Worm (Caenorhabditis elegans): ENCODE measurements around the gene gon-14.

Gene gon-14

ce11 chrV:6616294-6616693 is 5.3 kb upstream of the gon-14 start:
- no peak for TF ChIP-seq hmg-4 (GFP tag; optimal IDR thresholded peaks at IDR 0.05)
- TF ChIP-seq tbx-11 (GFP tag; IDR thresholded peaks at IDR 0.05): no peak
- no peak for TF ChIP-seq ceh-36 (tag; optimal IDR thresholded peaks at IDR 0.05)
- no peak for TF ChIP-seq sea-1 (GFP tag; conservative IDR thresholded peaks at IDR 0.05)
- no peak for TF ChIP-seq F13C5.2 (tag; optimal IDR thresholded peaks at IDR 0.05)
- TF ChIP-seq aly-1 (tag; optimal IDR thresholded peaks at IDR 0.05): no peak
- no peak for TF ChIP-seq pes-1 (GFP tag; IDR thresholded peaks at IDR 0.05)
- TF ChIP-seq hmbx-1 (tag; optimal IDR thresholded peaks at IDR 0.05): no peak
- no peak for TF ChIP-seq ama-1 (optimal IDR thresholded peaks at IDR 0.05)
- TF ChIP-seq scrt-1 (GFP tag; IDR thresholded peaks at IDR 0.05): no peak
- no peak for TF ChIP-seq ets-7 (tag; optimal IDR thresholded peaks at IDR 0.05)
- no peak for TF ChIP-seq B0310.2 (tag; optimal IDR thresholded peaks at IDR 0.05)
- no peak for TF ChIP-seq flt-1 (GFP tag; IDR thresholded peaks at IDR 0.05)
- TF ChIP-seq tra-4 (tag; optimal IDR thresholded peaks at IDR 0.05): no peak
- no peak for TF ChIP-seq hnd-1 (tag; optimal IDR thresholded peaks at IDR 0.05)
- TF ChIP-seq tbx-37 (GFP tag; conservative IDR thresholded peaks at IDR 0.05): no peak
- TF ChIP-seq ceh-13 (GFP tag; optimal IDR thresholded peaks at IDR 0.05): no peak

- TF ChIP-seq ceh-36 (tag; optimal IDR thresholded peaks at IDR 0.05): no peak
Observed at ce11 chrV:6614968-6615367, 4.0 kb upstream of the gon-14 start.

- TF ChIP-seq tbx-11 (GFP tag; IDR thresholded peaks at IDR 0.05) (no peak), F13C5.2 (tag; optimal IDR thresholded peaks at IDR 0.05) (no peak), ets-7 (tag; optimal IDR thresholded peaks at IDR 0.05) (no peak), tra-4 (tag; optimal IDR thresholded peaks at IDR 0.05) (no peak), scrt-1 (GFP tag; IDR thresholded peaks at IDR 0.05) (no peak), hnd-1 (tag; optimal IDR thresholded peaks at IDR 0.05) (no peak), B0310.2 (tag; optimal IDR thresholded peaks at IDR 0.05) (no peak), ceh-36 (tag; optimal IDR thresholded peaks at IDR 0.05) (no peak), hmbx-1 (tag; optimal IDR thresholded peaks at IDR 0.05) (no peak)
Observed at ce11 chrV:6614152-6614734, 3.3 kb upstream of the gon-14 start, which contains the start of gene cpr-4. cpr-4 (plus strand) TSS chrV:6614674.

- no peak for TF ChIP-seq ceh-13 (GFP tag; optimal IDR thresholded peaks at IDR 0.05)
- TF ChIP-seq hnd-1 (tag; optimal IDR thresholded peaks at IDR 0.05): no peak
- no peak for TF ChIP-seq F13C5.2 (tag; optimal IDR thresholded peaks at IDR 0.05)
- TF ChIP-seq tra-4 (tag; optimal IDR thresholded peaks at IDR 0.05): no peak
- no peak for TF ChIP-seq tbx-37 (GFP tag; conservative IDR thresholded peaks at IDR 0.05)
- TF ChIP-seq ets-7 (tag; optimal IDR thresholded peaks at IDR 0.05): no peak
- TF ChIP-seq ceh-36 (tag; optimal IDR thresholded peaks at IDR 0.05): no peak
Observed at ce11 chrV:6611504-6611903, 546 bp upstream of the gon-14 start.

ce11 chrV:6606197-6606596 is 4.8 kb downstream of the gon-14 start:
- TF ChIP-seq tbx-37 (GFP tag; conservative IDR thresholded peaks at IDR 0.05) (no peak), tra-4 (tag; optimal IDR thresholded peaks at IDR 0.05) (no peak), pes-1 (GFP tag; IDR thresholded peaks at IDR 0.05) (no peak), hmbx-1 (tag; optimal IDR thresholded peaks at IDR 0.05) (no peak), sea-1 (GFP tag; conservative IDR thresholded peaks at IDR 0.05) (no peak), aly-1 (tag; optimal IDR thresholded peaks at IDR 0.05) (no peak), hmg-4 (GFP tag; optimal IDR thresholded peaks at IDR 0.05) (no peak), hnd-1 (tag; optimal IDR thresholded peaks at IDR 0.05) (no peak), ceh-13 (GFP tag; optimal IDR thresholded peaks at IDR 0.05) (no peak), ets-7 (tag; optimal IDR thresholded peaks at IDR 0.05) (no peak), ama-1 (optimal IDR thresholded peaks at IDR 0.05) (no peak), scrt-1 (GFP tag; IDR thresholded peaks at IDR 0.05) (no peak), B0310.2 (tag; optimal IDR thresholded peaks at IDR 0.05) (no peak)

ce11 chrV:6605275-6605674 is 5.7 kb downstream of the gon-14 start, which contains the start of gene ZK1055.7:
ZK1055.7 (minus strand) TSS chrV:6605375.
- TF ChIP-seq ceh-13 (GFP tag; optimal IDR thresholded peaks at IDR 0.05) (no peak), hnd-1 (tag; optimal IDR thresholded peaks at IDR 0.05) (no peak), hmg-4 (GFP tag; optimal IDR thresholded peaks at IDR 0.05) (no peak), pes-1 (GFP tag; IDR thresholded peaks at IDR 0.05) (no peak), ceh-36 (tag; optimal IDR thresholded peaks at IDR 0.05) (no peak), tra-4 (tag; optimal IDR thresholded peaks at IDR 0.05) (no peak), ets-7 (tag; optimal IDR thresholded peaks at IDR 0.05) (no peak), tbx-37 (GFP tag; conservative IDR thresholded peaks at IDR 0.05) (no peak), hmbx-1 (tag; optimal IDR thresholded peaks at IDR 0.05) (no peak)

- TF ChIP-seq F13C5.2 (tag; optimal IDR thresholded peaks at IDR 0.05): no peak
- no peak for TF ChIP-seq tbx-37 (GFP tag; conservative IDR thresholded peaks at IDR 0.05)
- TF ChIP-seq hmg-4 (GFP tag; optimal IDR thresholded peaks at IDR 0.05): no peak
- no peak for TF ChIP-seq hmbx-1 (tag; optimal IDR thresholded peaks at IDR 0.05)
- TF ChIP-seq sea-1 (GFP tag; conservative IDR thresholded peaks at IDR 0.05): no peak
- no peak for TF ChIP-seq ama-1 (optimal IDR thresholded peaks at IDR 0.05)
- TF ChIP-seq tbx-11 (GFP tag; IDR thresholded peaks at IDR 0.05): no peak
- TF ChIP-seq pes-1 (GFP tag; IDR thresholded peaks at IDR 0.05): no peak
- no peak for TF ChIP-seq aly-1 (tag; optimal IDR thresholded peaks at IDR 0.05)
- TF ChIP-seq ets-7 (tag; optimal IDR thresholded peaks at IDR 0.05): no peak
- TF ChIP-seq ceh-13 (GFP tag; optimal IDR thresholded peaks at IDR 0.05): no peak
- TF ChIP-seq scrt-1 (GFP tag; IDR thresholded peaks at IDR 0.05): no peak
- TF ChIP-seq hnd-1 (tag; optimal IDR thresholded peaks at IDR 0.05): no peak
- TF ChIP-seq flt-1 (GFP tag; IDR thresholded peaks at IDR 0.05): no peak
- TF ChIP-seq B0310.2 (tag; optimal IDR thresholded peaks at IDR 0.05): no peak
- TF ChIP-seq ceh-36 (tag; optimal IDR thresholded peaks at IDR 0.05): no peak
- no peak for TF ChIP-seq tra-4 (tag; optimal IDR thresholded peaks at IDR 0.05)
Observed at ce11 chrV:6602556-6603062, 8.3 kb downstream of the gon-14 start, which contains the start of gene ZK1055.6. ZK1055.6 (minus strand) TSS chrV:6602606.

Data from whole organism, early embryonic.